Worm (Caenorhabditis elegans): ENCODE measurements around the gene C15H11.11.

ce11 chrV:14419855-14420254 lies 4.6 kb downstream of the C15H11.11 start:
- no peak for TF ChIP-seq lin-11 (tag; optimal IDR thresholded peaks at IDR 0.05)
- TF ChIP-seq unc-55 (GFP tag; optimal IDR thresholded peaks at IDR 0.05), result no peak
- no peak for TF ChIP-seq nhr-77 (tag; optimal IDR thresholded peaks at IDR 0.05)
- no peak for TF ChIP-seq ama-1 (optimal IDR thresholded peaks at IDR 0.05)
- TF ChIP-seq lin-13 (GFP tag; optimal IDR thresholded peaks at IDR 0.05), result no peak
- no peak for TF ChIP-seq blmp-1 (tag; optimal IDR thresholded peaks at IDR 0.05; ENCODE audit: insufficient read depth)
- no peak for TF ChIP-seq lin-39 (tag; optimal IDR thresholded peaks at IDR 0.05)
- TF ChIP-seq alr-1 (tag; optimal IDR thresholded peaks at IDR 0.05), result no peak
- no peak for TF ChIP-seq fos-1 (tag; optimal IDR thresholded peaks at IDR 0.05)
- TF ChIP-seq lsy-2 (tag; optimal IDR thresholded peaks at IDR 0.05), result no peak
- no peak for TF ChIP-seq nhr-11 (tag; optimal IDR thresholded peaks at IDR 0.05)
- TF ChIP-seq unc-62 (GFP tag; optimal IDR thresholded peaks at IDR 0.05), result no peak
- TF ChIP-seq unc-39 (tag; optimal IDR thresholded peaks at IDR 0.05), result no peak
- TF ChIP-seq nhr-10 (tag; optimal IDR thresholded peaks at IDR 0.05), result no peak

Measured in whole organism, L2 larva.